Fruit fly (Drosophila melanogaster): ENCODE results near the gene CG5087.

DNA sequence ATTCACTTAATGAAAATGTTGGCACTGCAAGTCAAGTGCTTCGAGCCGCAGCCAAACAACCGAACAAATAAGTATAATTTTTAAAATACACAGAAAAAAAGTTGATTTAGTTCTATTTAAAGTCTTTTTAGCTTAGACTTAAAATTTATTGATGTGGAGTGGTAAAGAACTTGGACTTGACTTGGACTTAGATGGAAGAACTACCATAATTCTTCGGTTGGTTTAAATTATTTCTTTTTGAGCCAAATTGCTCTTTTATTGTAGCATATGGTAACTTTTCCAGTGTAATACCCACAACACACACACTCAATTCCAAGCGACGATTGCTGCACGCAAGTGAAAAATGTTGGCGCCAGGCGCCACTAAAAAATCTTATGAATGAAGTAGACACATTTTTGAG is 30.1 kb downstream of the CG5087 start:
- TF ChIP-seq Dll (optimal IDR thresholded peaks at IDR 0.05) = no peak
- TF ChIP-seq EcR (GFP tag; optimal IDR thresholded peaks at IDR 0.05) = no peak
- no peak for TF ChIP-seq CG8478 (optimal IDR thresholded peaks at IDR 0.05)
- TF ChIP-seq psq (optimal IDR thresholded peaks at IDR 0.05) = no peak

All from whole organism.